Worm (Caenorhabditis elegans) whole organism, L4/young adult: ENCODE data around the gene Y51H7C.1.

Source experiments
- W03F9.2 ChIP-seq: fragments of 150-350 bp; optimal IDR thresholded peaks from 2 replicates; lab custom pipeline; 2014; ENCODE audit warnings: missing biosample characterization, missing genetic modification characterization
- dao-5 ChIP-seq: sonication (generic microtip); optimal IDR thresholded peaks from 2 replicates; lab custom pipeline; 2016; ENCODE audit warnings: missing genotype, missing genetic modification characterization, moderate library complexity, missing compliant biosample characterization

DNA sequence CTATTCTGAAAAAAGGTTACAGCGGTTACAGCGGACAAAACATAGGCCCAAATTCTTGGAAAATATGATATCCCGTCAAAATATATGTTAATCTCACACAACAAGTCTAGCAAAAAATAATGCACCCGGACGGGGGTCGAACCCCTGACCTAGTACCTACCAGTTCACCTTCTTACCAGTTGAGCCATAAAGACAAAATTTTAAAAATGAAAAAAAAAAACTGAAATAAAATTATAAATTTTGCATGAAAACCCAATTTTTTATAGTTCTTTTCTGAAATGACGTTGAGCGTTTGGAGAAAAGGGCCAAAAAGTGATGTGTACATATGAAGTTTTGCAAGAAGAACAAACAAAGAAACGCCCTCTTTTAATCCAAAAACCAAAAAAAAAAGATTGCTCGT lies 14.9 kb downstream of the Y51H7C.1 start:
- no peak for TF ChIP-seq W03F9.2
- TF ChIP-seq dao-5 (tag; lab: Kevin White, UChicago) = no peak
